Worm (Caenorhabditis elegans): ENCODE measurements around the gene fbxa-192.

Gene fbxa-192

ce11 chrV:17655205-17655604 is 4.9 kb upstream of the fbxa-192 start:
- TF ChIP-seq grh-1 (GFP tag; IDR thresholded peaks at IDR 0.05) = no peak
- TF ChIP-seq sup-37 (GFP tag; optimal IDR thresholded peaks at IDR 0.05) = no peak
- no peak for TF ChIP-seq sptf-1 (tag; optimal IDR thresholded peaks at IDR 0.05)
- TF ChIP-seq nhr-28 (tag; optimal IDR thresholded peaks at IDR 0.05) = no peak
- TF ChIP-seq skn-1 (tag; optimal IDR thresholded peaks at IDR 0.05) = no peak
- TF ChIP-seq swsn-7 (tag; optimal IDR thresholded peaks at IDR 0.05) = no peak
- TF ChIP-seq hlh-17 (GFP tag; optimal IDR thresholded peaks at IDR 0.05; ENCODE audit: borderline replicate concordance) = no peak
- no peak for TF ChIP-seq hlh-4 (tag; optimal IDR thresholded peaks at IDR 0.05)
- no peak for TF ChIP-seq nhr-20 (tag; optimal IDR thresholded peaks at IDR 0.05)
- no peak for TF ChIP-seq mdl-1 (tag; optimal IDR thresholded peaks at IDR 0.05)
- no peak for TF ChIP-seq nhr-237 (tag; optimal IDR thresholded peaks at IDR 0.05)
- no peak for TF ChIP-seq vab-15 (tag; optimal IDR thresholded peaks at IDR 0.05)
- no peak for TF ChIP-seq snpc-4 (tag; optimal IDR thresholded peaks at IDR 0.05)
- TF ChIP-seq aly-2 (tag; optimal IDR thresholded peaks at IDR 0.05) = no peak
- TF ChIP-seq elt-3 (tag; optimal IDR thresholded peaks at IDR 0.05) = no peak
- TF ChIP-seq ets-5 (GFP tag; IDR thresholded peaks at IDR 0.05) = no peak
- TF ChIP-seq zag-1 (tag; optimal IDR thresholded peaks at IDR 0.05) = no peak
- no peak for TF ChIP-seq pqm-1 (tag; optimal IDR thresholded peaks at IDR 0.05)
- TF ChIP-seq nhr-11 (tag; optimal IDR thresholded peaks at IDR 0.05) = no peak
- TF ChIP-seq nhr-19 (GFP tag; conservative IDR thresholded peaks at IDR 0.05) = no peak

ce11 chrV:17628566-17628965 is 21.8 kb downstream of the fbxa-192 start, which contains the start of gene F57G4.10:
Gene F57G4.10 (plus strand): TSS chrV:17628866.
- TF ChIP-seq ceh-88 (GFP tag; IDR thresholded peaks at IDR 0.05) (no peak), ceh-90 (tag; optimal IDR thresholded peaks at IDR 0.05) (no peak), tbx-2 (tag; optimal IDR thresholded peaks at IDR 0.05) (no peak), mep-1 (tag; optimal IDR thresholded peaks at IDR 0.05) (no peak), blmp-1 (tag; optimal IDR thresholded peaks at IDR 0.05) (no peak), nhr-90 (tag; optimal IDR thresholded peaks at IDR 0.05; ENCODE audit: poor library complexity) (no peak), mef-2 (tag; optimal IDR thresholded peaks at IDR 0.05) (no peak), tlp-1 (tag; optimal IDR thresholded peaks at IDR 0.05) (no peak), nhr-20 (tag; optimal IDR thresholded peaks at IDR 0.05) (no peak), xbp-1 (tag; optimal IDR thresholded peaks at IDR 0.05) (no peak), nhr-71 (tag; optimal IDR thresholded peaks at IDR 0.05) (no peak), nhr-85 (tag) (no peak), snu-23 (GFP tag; optimal IDR thresholded peaks at IDR 0.05) (no peak), pax-3 (tag; optimal IDR thresholded peaks at IDR 0.05) (no peak), skn-1 (tag; optimal IDR thresholded peaks at IDR 0.05) (no peak), aha-1 (tag; optimal IDR thresholded peaks at IDR 0.05) (no peak)

DNA sequence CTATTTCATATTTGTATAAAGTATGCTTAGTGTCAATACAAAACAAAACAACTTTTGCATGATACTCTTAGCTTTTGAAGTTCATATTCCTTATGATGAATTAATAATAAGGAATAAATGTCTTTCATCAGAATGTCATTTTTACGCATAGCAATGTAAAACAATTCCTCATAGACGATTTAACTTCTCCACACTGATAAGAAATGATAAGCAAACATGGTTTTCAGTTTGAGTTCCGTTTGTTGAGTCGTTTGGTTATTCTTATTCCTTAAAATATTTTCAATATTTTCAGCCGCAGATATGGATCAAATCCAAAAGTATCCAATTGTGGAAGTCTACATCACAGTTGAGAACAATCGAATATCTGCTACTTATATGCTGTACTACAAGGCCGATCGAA is 25.4 kb downstream of the fbxa-192 start, which contains the start of gene F57G4.11:
F57G4.11 (plus strand) TSS at position 301 of the 400 bp plus-strand sequence.
- no peak for TF ChIP-seq mep-1 (tag; optimal IDR thresholded peaks at IDR 0.05)

DNA sequence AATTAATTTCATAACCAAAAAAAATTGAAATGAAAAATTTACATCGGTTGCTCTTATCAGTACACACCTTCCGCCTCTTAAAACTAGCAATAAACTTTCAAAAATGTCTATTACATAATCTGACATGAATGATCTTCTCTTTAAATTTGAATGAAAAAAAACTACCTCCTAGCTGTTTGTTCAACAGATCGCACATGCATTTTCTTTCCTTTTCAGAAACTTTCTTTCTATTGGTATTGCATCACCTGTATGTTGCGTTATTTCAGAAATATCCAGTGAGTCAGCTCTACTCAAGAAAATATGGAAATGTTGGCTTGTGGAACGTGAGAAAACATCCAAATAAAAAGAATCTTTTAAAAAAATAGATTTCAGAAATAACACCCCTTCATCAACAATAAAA is 27.1 kb downstream of the fbxa-192 start, which contains the start of gene F57G4.1:
F57G4.1 (plus strand) TSS at position 301 of the 400 bp plus-strand sequence.
- TF ChIP-seq hlh-17 (GFP tag; optimal IDR thresholded peaks at IDR 0.05; ENCODE audit: borderline replicate concordance) = no peak
- no peak for TF ChIP-seq dsc-1 (tag; optimal IDR thresholded peaks at IDR 0.05)
- TF ChIP-seq ceh-90 (tag; optimal IDR thresholded peaks at IDR 0.05) = no peak
- TF ChIP-seq sox-4 (tag; optimal IDR thresholded peaks at IDR 0.05) = no peak
- TF ChIP-seq lin-35 (GFP tag; optimal IDR thresholded peaks at IDR 0.05) = no peak
- no peak for TF ChIP-seq unc-30 (tag; optimal IDR thresholded peaks at IDR 0.05)
- TF ChIP-seq ztf-4 (tag; optimal IDR thresholded peaks at IDR 0.05) = no peak
- TF ChIP-seq tbx-2 (tag; optimal IDR thresholded peaks at IDR 0.05) = no peak
- no peak for TF ChIP-seq vab-15 (tag; optimal IDR thresholded peaks at IDR 0.05)
- no peak for TF ChIP-seq pax-3 (tag; optimal IDR thresholded peaks at IDR 0.05)
- no peak for TF ChIP-seq sptf-1 (tag; optimal IDR thresholded peaks at IDR 0.05)
- no peak for TF ChIP-seq nhr-90 (tag; optimal IDR thresholded peaks at IDR 0.05; ENCODE audit: poor library complexity)
- no peak for TF ChIP-seq elt-3 (tag; optimal IDR thresholded peaks at IDR 0.05)
- TF ChIP-seq xbp-1 (tag; optimal IDR thresholded peaks at IDR 0.05) = no peak
- TF ChIP-seq aha-1 (tag; optimal IDR thresholded peaks at IDR 0.05) = no peak
- TF ChIP-seq nhr-84 (tag; optimal IDR thresholded peaks at IDR 0.05) = no peak

Measured in whole organism, L1 larva.